Fruit fly (Drosophila melanogaster) whole organism: ENCODE measurements around the gene CG31323.
A peak's percentile ranks its signal among the peaks of the same experiment; 100 is the strongest.

Experiments used
- CG8478 ChIP-seq: fragments of >200 bp; optimal IDR thresholded peaks from 2 replicates; lab custom pipeline; 2018; ENCODE audit warnings: inconsistent platforms
- Dll ChIP-seq: fragments of >200 bp; optimal IDR thresholded peaks from 2 replicates; lab custom pipeline; 2017
- EcR ChIP-seq, 2 experiments: fragments of >200 bp; optimal IDR thresholded peaks; 2 replicates each; lab custom pipeline; 2017; ENCODE audit warnings: missing biosample characterization in 2 of 2, missing genetic modification characterization in 2 of 2, missing genetic modification reagents in 2 of 2
- pan ChIP-seq: fragments of >200 bp; optimal IDR thresholded peaks from 2 replicates; lab custom pipeline; 2017
- psq ChIP-seq: fragments of >200 bp; optimal IDR thresholded peaks from 2 replicates; lab custom pipeline; 2017
- usp ChIP-seq: fragments of >200 bp; optimal IDR thresholded peaks from 2 replicates; lab custom pipeline; 2017; ENCODE audit warnings: missing biosample characterization, missing genetic modification characterization, mixed read lengths

dm6 chr3R:26230016-26230415 lies 59.4 kb downstream of the CG31323 start, which contains the start of gene CG12290:
- TF ChIP-seq psq: no peak
- TF ChIP-seq usp (GFP tag; lab: Kevin White, UChicago): no peak
- no peak for TF ChIP-seq CG8478 (lab: Kevin White, UChicago)
- TF ChIP-seq EcR (GFP tag; optimal IDR thresholded peaks at IDR 0.05; lab: Kevin White, UChicago): no peak
- no peak for TF ChIP-seq pan (lab: Kevin White, UChicago)
- TF ChIP-seq Dll (lab: Kevin White, UChicago): peak; percentile 100
